In the genomic region with DNA sequence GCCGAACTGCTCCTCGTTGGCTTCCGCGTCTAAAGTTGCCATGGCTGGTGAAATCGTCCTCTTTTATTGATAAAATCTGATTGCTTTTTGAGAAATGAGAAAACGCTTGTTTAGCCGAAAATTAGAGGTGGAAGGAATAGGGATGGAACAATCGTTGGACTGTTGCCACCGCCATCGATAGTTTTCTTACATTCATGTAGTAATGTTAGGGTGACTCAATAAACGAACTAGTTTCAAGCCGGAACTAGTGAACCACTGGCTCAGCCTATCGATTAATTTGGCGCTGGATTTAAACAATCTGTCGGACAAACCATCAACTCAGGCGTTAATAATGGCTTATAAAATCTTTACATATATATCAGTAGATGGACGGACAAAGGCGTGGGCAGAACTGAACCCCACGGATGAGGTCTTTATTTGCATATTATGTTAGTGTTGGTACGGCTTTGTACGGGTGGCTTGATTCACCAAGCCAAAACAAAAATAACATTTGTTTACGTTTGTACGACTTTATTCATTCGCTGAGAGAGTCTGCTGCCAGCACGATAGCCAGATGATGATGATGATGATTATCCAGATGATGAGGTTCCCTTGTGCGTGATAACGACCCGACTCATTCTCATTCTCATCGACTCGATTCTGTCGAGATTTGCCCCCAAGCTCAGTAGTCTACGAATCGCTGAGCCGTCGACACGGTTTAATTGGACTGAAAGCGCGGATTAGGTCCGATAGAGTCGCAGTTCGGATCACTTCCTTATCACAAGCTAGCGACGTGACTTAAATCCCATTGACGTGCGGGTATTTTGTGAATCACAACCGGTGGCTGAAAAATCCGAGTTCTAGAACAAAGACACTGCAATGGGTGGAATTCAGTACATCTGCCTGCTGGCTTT, we compare ENCODE assay signal across 6 fruit fly cellular contexts.
TF ChIP-seq lines count a peak whose summit lies in the region.

A gene (minus strand): TSS at position 138 of the 893 bp plus-strand sequence.
A gene (plus strand): TSS at position 658 of the 893 bp plus-strand sequence.

- TF ChIP-seq CTCF in S2 (optimal IDR thresholded peaks at IDR 0.05; lab: Kevin White, UChicago), result peak; percentile 39 to 49
- no peak for TF ChIP-seq CTCF in whole organism, embryonic (GFP tag; optimal IDR thresholded peaks at IDR 0.05; lab: Kevin White, UChicago)

TF ChIP-seq in whole organism, adult, 20 proteins besides CTCF, POLR2A, EP300 and RAD21 (continues in another document):
- TF ChIP-seq CG7101 (tag; optimal IDR thresholded peaks at IDR 0.05; lab: Kevin White, UChicago) (peak; percentile 20), CG5204 (GFP tag; optimal IDR thresholded peaks at IDR 0.05; lab: Kevin White, UChicago) (no peak), Clk (GFP tag; optimal IDR thresholded peaks at IDR 0.05; lab: Kevin White, UChicago) (no peak), Crg-1 (GFP tag; optimal IDR thresholded peaks at IDR 0.05; lab: Kevin White, UChicago) (peak; percentile 19), Mnt (GFP tag; optimal IDR thresholded peaks at IDR 0.05; lab: Kevin White, UChicago) (peak; percentile 44), bab1 (GFP tag; optimal IDR thresholded peaks at IDR 0.05; lab: Kevin White, UChicago) (peak; percentile 45), pad (GFP tag; optimal IDR thresholded peaks at IDR 0.05; lab: Kevin White, UChicago) (no peak), CG1620 (GFP tag; optimal IDR thresholded peaks at IDR 0.05; lab: Kevin White, UChicago) (peak; percentile 26), cnc (optimal IDR thresholded peaks at IDR 0.05; lab: Kevin White, UChicago) (no peak), CG14711 (tag; optimal IDR thresholded peaks at IDR 0.05; lab: Kevin White, UChicago) (no peak), cic (GFP tag; optimal IDR thresholded peaks at IDR 0.05; lab: Kevin White, UChicago) (peak; percentile 87), CG7045 (GFP tag; optimal IDR thresholded peaks at IDR 0.05; lab: Kevin White, UChicago) (no peak), ovo (GFP tag; optimal IDR thresholded peaks at IDR 0.05; lab: Kevin White, UChicago) (no peak), CG12768 (GFP tag; optimal IDR thresholded peaks at IDR 0.05; lab: Kevin White, UChicago) (peak; percentile 73), tj (GFP tag; optimal IDR thresholded peaks at IDR 0.05; lab: Kevin White, UChicago) (no peak), kay (GFP tag; lab: Kevin White, UChicago; ENCODE audit: borderline replicate concordance) (peak; percentile 94)

TF ChIP-seq in whole organism, embryonic, 481 proteins besides CTCF, POLR2A, EP300 and RAD21 (continues in another document):
- TF ChIP-seq HLH4C (GFP tag; IDR thresholded peaks at IDR 0.05; lab: Robert Waterston, UW; ENCODE audit: partially characterized antibody) (peak; percentile 92), disco-r (GFP tag; optimal IDR thresholded peaks at IDR 0.05; lab: Kevin White, UChicago) (no peak), CG17186 (GFP tag; optimal IDR thresholded peaks at IDR 0.05; lab: Kevin White, UChicago) (peak; percentile 30), gsb (GFP tag; IDR thresholded peaks at IDR 0.05; lab: Robert Waterston, UW) (no peak), YL-1 (GFP tag; optimal IDR thresholded peaks at IDR 0.05; lab: Kevin White, UChicago) (peak; percentile 73), CG10267 (tag; optimal IDR thresholded peaks at IDR 0.05; lab: Kevin White, UChicago) (peak; percentile 42), CHES-1-like (GFP tag; optimal IDR thresholded peaks at IDR 0.05; lab: Kevin White, UChicago) (peak; percentile 36), knrl (GFP tag; IDR thresholded peaks at IDR 0.05; lab: Robert Waterston, UW; ENCODE audit: partially characterized antibody) (peak; percentile 95), ind (GFP tag; optimal IDR thresholded peaks at IDR 0.05; lab: Kevin White, UChicago) (no peak), PHDP (tag; optimal IDR thresholded peaks at IDR 0.05; lab: Kevin White, UChicago) (peak; percentile 5), ab (GFP tag; optimal IDR thresholded peaks at IDR 0.05; lab: Kevin White, UChicago) (no peak), CG2116 (GFP tag; optimal IDR thresholded peaks at IDR 0.05; lab: Kevin White, UChicago) (peak; percentile 79), vnd (GFP tag; IDR thresholded peaks at IDR 0.05; lab: Robert Waterston, UW; ENCODE audit: partially characterized antibody) (peak; percentile 94), shn (GFP tag; optimal IDR thresholded peaks at IDR 0.05; lab: Kevin White, UChicago) (no peak), jumu (GFP tag; optimal IDR thresholded peaks at IDR 0.05; lab: Kevin White, UChicago) (peak; percentile 46)

TF ChIP-seq in whole organism, prepupa, 60 proteins besides CTCF, POLR2A, EP300 and RAD21:
- TF ChIP-seq Eip78C (GFP tag; lab: Kevin White, UChicago) (peak; percentile 70), CG11762 (GFP tag; optimal IDR thresholded peaks at IDR 0.05; lab: Kevin White, UChicago; ENCODE audit: insufficient read depth) (no peak), svp (GFP tag; lab: Kevin White, UChicago) (peak; percentile 93), eg (GFP tag; IDR thresholded peaks at IDR 0.05; lab: Robert Waterston, UW) (0 out of 3 replicates have a peak, but pooled peaks have one; percentile 19), Sox102F (GFP tag; optimal IDR thresholded peaks at IDR 0.05; lab: Kevin White, UChicago) (no peak), ss (GFP tag; optimal IDR thresholded peaks at IDR 0.05; lab: Kevin White, UChicago) (peak in 1 of 2 experiments; percentile 62), Gug (GFP tag; IDR thresholded peaks at IDR 0.05; lab: Robert Waterston, UW) (0 out of 2 replicates have a peak, but pooled peaks have one; percentile 16), CG6163 (GFP tag; IDR thresholded peaks at IDR 0.05; lab: Robert Waterston, UW) (0 out of 3 replicates have a peak, but pooled peaks have one; percentile 31), Met (GFP tag; optimal IDR thresholded peaks at IDR 0.05; lab: Kevin White, UChicago) (no peak), esn (GFP tag; optimal IDR thresholded peaks at IDR 0.05; lab: Kevin White, UChicago) (peak; percentile 31), CG1621 (tag; optimal IDR thresholded peaks at IDR 0.05; lab: Kevin White, UChicago) (peak; percentile 85), fkh (GFP tag; optimal IDR thresholded peaks at IDR 0.05; lab: Kevin White, UChicago) (peak; percentile 33), CG10631 (GFP tag; optimal IDR thresholded peaks at IDR 0.05; lab: Kevin White, UChicago) (no peak), Sox14 (GFP tag; optimal IDR thresholded peaks at IDR 0.05; lab: Kevin White, UChicago) (peak; percentile 44)
TF ChIP-seq in whole organism, prepupa: peak in this region for 10.

TF ChIP-seq in whole organism, pupa, 21 proteins besides CTCF, POLR2A, EP300 and RAD21:
- TF ChIP-seq CG8159 (tag; optimal IDR thresholded peaks at IDR 0.05; lab: Kevin White, UChicago), result peak; percentile 37
- peak; percentile 82 for TF ChIP-seq EcR (GFP tag; optimal IDR thresholded peaks at IDR 0.05; lab: Kevin White, UChicago)
- TF ChIP-seq CG4496 (GFP tag; IDR thresholded peaks at IDR 0.05; lab: Robert Waterston, UW), result 0 out of 3 replicates have a peak, but pooled peaks have one; percentile 8
- TF ChIP-seq Ets98B (GFP tag; IDR thresholded peaks at IDR 0.05; lab: Robert Waterston, UW), result no peak
- no peak for TF ChIP-seq CG34367 (tag; optimal IDR thresholded peaks at IDR 0.05; lab: Kevin White, UChicago)
- TF ChIP-seq gl (tag; optimal IDR thresholded peaks at IDR 0.05; lab: Kevin White, UChicago), result peak; percentile 35

TF ChIP-seq in whole organism, wandering third instar larva, 38 proteins besides CTCF, POLR2A, EP300 and RAD21:
- TF ChIP-seq ey (GFP tag; optimal IDR thresholded peaks at IDR 0.05; lab: Kevin White, UChicago) (peak; percentile 13), Rel (GFP tag; optimal IDR thresholded peaks at IDR 0.05; lab: Kevin White, UChicago) (no peak), Rel (tag; optimal IDR thresholded peaks at IDR 0.05; lab: Kevin White, UChicago) (peak; percentile 96), tai (GFP tag; optimal IDR thresholded peaks at IDR 0.05; lab: Kevin White, UChicago) (no peak), Hr78 (GFP tag; optimal IDR thresholded peaks at IDR 0.05; lab: Kevin White, UChicago) (no peak), Jra (GFP tag; optimal IDR thresholded peaks at IDR 0.05; lab: Kevin White, UChicago) (peak; percentile 37), fru (GFP tag; optimal IDR thresholded peaks at IDR 0.05; lab: Kevin White, UChicago) (peak; percentile 95), Hr83 (GFP tag; optimal IDR thresholded peaks at IDR 0.05; lab: Kevin White, UChicago; ENCODE audit: poor library complexity, severe bottlenecking) (peak; percentile 60), Hnf4 (GFP tag; optimal IDR thresholded peaks at IDR 0.05; lab: Kevin White, UChicago) (peak; percentile 50), rgr (GFP tag; optimal IDR thresholded peaks at IDR 0.05; lab: Kevin White, UChicago) (peak; percentile 4)
